Worm (Caenorhabditis elegans) whole organism, early embryonic: Measurements from ENCODE around the gene ztf-31.

ENCODE experiments used
- B0310.2 ChIP-seq: sonication (generic microtip); optimal IDR thresholded peaks from 2 replicates; lab custom pipeline; 2016; ENCODE audit warnings: mild to moderate bottlenecking, missing genetic modification characterization, missing compliant biosample characterization
- ama-1 ChIP-seq: fragments of 150-350 bp; optimal IDR thresholded peaks from 2 replicates; lab custom pipeline; 2014
- hnd-1 ChIP-seq: sonication (generic microtip); optimal IDR thresholded peaks from 2 replicates; lab custom pipeline; 2016; ENCODE audit warnings: missing genetic modification characterization, missing compliant biosample characterization
- tbx-11 ChIP-seq: fragments of 200-800 bp; sonication (Bioruptor generic); IDR thresholded peaks from 2 replicates; pipeline ENCODE4 v1.3.6; 2022; ENCODE audit warnings: missing genetic modification characterization, missing compliant biosample characterization

ce11 chrIII:7216924-7217521 lies 24.1 kb upstream of the ztf-31 start:
- TF ChIP-seq ama-1 (lab: Kevin White, UChicago) (no peak), hnd-1 (no peak), B0310.2 (tag; lab: Kevin White, UChicago) (no peak), tbx-11 (GFP tag; lab: Robert Waterston, UW) (no peak)
